Worm (Caenorhabditis elegans) whole organism, L2 larva: ENCODE results near the gene ifet-1.

ENCODE experiments used
- R02D3.7 ChIP-seq: fragments of 150-350 bp; optimal IDR thresholded peaks from 2 replicates; lab custom pipeline; 2014; ENCODE audit warnings: missing biosample characterization, missing genetic modification characterization
- Y55F3AM.14 ChIP-seq: fragments of 200-800 bp; sonication (Bioruptor generic); optimal IDR thresholded peaks from 2 replicates; lab custom pipeline; 2018; ENCODE audit warnings: mild to moderate bottlenecking, missing genetic modification characterization, missing compliant biosample characterization
- ceh-82 ChIP-seq: fragments of 150-350 bp; optimal IDR thresholded peaks from 2 replicates; lab custom pipeline; 2014; ENCODE audit warnings: missing biosample characterization, missing genetic modification characterization
- lsy-2 ChIP-seq, 2 experiments: fragments of 150-350 bp in 1 of 2; sonication (generic microtip) in 1 of 2; optimal IDR thresholded peaks; 2 replicates each; lab custom pipeline; 2014 to 2017; ENCODE audit warnings: missing biosample characterization in 2 of 2, missing genetic modification characterization in 2 of 2
- nhr-10 ChIP-seq: sonication (generic microtip); optimal IDR thresholded peaks from 2 replicates; lab custom pipeline; 2017; ENCODE audit warnings: missing biosample characterization, missing genetic modification characterization
- ztf-11 ChIP-seq: sonication (generic microtip); optimal IDR thresholded peaks from 2 replicates; lab custom pipeline; 2017; ENCODE audit warnings: missing biosample characterization, missing genetic modification characterization

- no peak for TF ChIP-seq R02D3.7 (tag; lab: Kevin White, UChicago)
- no peak for TF ChIP-seq Y55F3AM.14 (GFP tag; lab: Kevin White, UChicago)
- no peak for TF ChIP-seq nhr-10 (tag; lab: Kevin White, UChicago)
- TF ChIP-seq lsy-2 (tag; optimal IDR thresholded peaks at IDR 0.05; lab: Kevin White, UChicago) = no peak
- TF ChIP-seq ztf-11 (tag; lab: Kevin White, UChicago) = no peak
- TF ChIP-seq ceh-82 (tag; lab: Kevin White, UChicago) = no peak
These were observed 26.9 kb downstream of the ifet-1 start for ce11 chrIII:4448029-4448428.
